Fruit fly (Drosophila melanogaster) whole organism, embryonic: ENCODE results near the gene CG13075.

Source experiments
- Abd-B ChIP-seq: fragments of 200-800 bp; sonication (Bioruptor generic); optimal IDR thresholded peaks from 2 replicates; lab custom pipeline; 2018; ENCODE audit warnings: missing biosample characterization, mild to moderate bottlenecking, missing genetic modification characterization, moderate library complexity
- Aef1 ChIP-seq: fragments of 200-800 bp; sonication (Bioruptor generic); IDR thresholded peaks from 3 replicates; pipeline ENCODE4 v1.3.6; 2022; ENCODE audit warnings: missing biosample characterization, missing genetic modification characterization
- B-H1 ChIP-seq: fragments of 200-800 bp; sonication (Bioruptor generic); IDR thresholded peaks from 3 replicates; pipeline ENCODE4 v1.3.6; 2022; ENCODE audit warnings: missing biosample characterization, missing genetic modification characterization
- B-H2 ChIP-seq: fragments of 200-800 bp; sonication (Bioruptor generic); optimal IDR thresholded peaks from 2 replicates; lab custom pipeline; 2018; ENCODE audit warnings: missing biosample characterization, mild to moderate bottlenecking, missing genetic modification characterization
- CG13894 ChIP-seq: fragments of 200-800 bp; sonication (Bioruptor generic); optimal IDR thresholded peaks from 3 replicates; lab custom pipeline; 2018; ENCODE audit warnings: missing biosample characterization, mild to moderate bottlenecking, missing genetic modification characterization, moderate library complexity
- CG15269 ChIP-seq: fragments of 200-800 bp; sonication (Bioruptor generic); optimal IDR thresholded peaks from 2 replicates; lab custom pipeline; 2018; ENCODE audit warnings: missing biosample characterization, mild to moderate bottlenecking, missing genetic modification characterization, moderate library complexity
- CG17385 ChIP-seq: fragments of 200-800 bp; sonication (Bioruptor generic); optimal IDR thresholded peaks from 3 replicates; lab custom pipeline; 2018; ENCODE audit warnings: missing biosample characterization, mild to moderate bottlenecking, missing genetic modification characterization
- CG2712 ChIP-seq: fragments of 200-800 bp; optimal IDR thresholded peaks from 3 replicates; lab custom pipeline; 2019; ENCODE audit warnings: missing biosample characterization, mild to moderate bottlenecking, missing genetic modification characterization, moderate library complexity
- CG31224 ChIP-seq: fragments of 200-800 bp; sonication (Bioruptor generic); IDR thresholded peaks from 2 replicates; pipeline ENCODE4 v1.3.6; 2022; ENCODE audit warnings: missing biosample characterization, missing genetic modification characterization
- CG3847 ChIP-seq: fragments of 200-800 bp; sonication (Bioruptor generic); IDR thresholded peaks from 2 replicates; pipeline ENCODE4 v1.3.6; 2022; ENCODE audit warnings: missing biosample characterization, missing genetic modification characterization
- CG4360 ChIP-seq: fragments of 200-800 bp; sonication (Bioruptor generic); IDR thresholded peaks from 2 replicates; pipeline ENCODE4 v1.3.6; 2022; ENCODE audit warnings: missing biosample characterization, missing genetic modification characterization
- CG4854 ChIP-seq: fragments of 200-800 bp; sonication (Bioruptor generic); optimal IDR thresholded peaks from 2 replicates; lab custom pipeline; 2016; ENCODE audit warnings: missing biosample characterization, missing genetic modification characterization, inconsistent platforms
- CG6254 ChIP-seq: fragments of 200-800 bp; sonication (Bioruptor generic); optimal IDR thresholded peaks from 3 replicates; lab custom pipeline; 2017; ENCODE audit warnings: mild to moderate bottlenecking, missing biosample characterization, missing genetic modification reagents, missing genetic modification characterization
- CG6813 ChIP-seq: fragments of 200-800 bp; sonication (Bioruptor generic); optimal IDR thresholded peaks from 2 replicates; lab custom pipeline; 2017; ENCODE audit warnings: missing biosample characterization, missing genetic modification characterization, mild to moderate bottlenecking, moderate library complexity, missing genetic modification reagents
- CG8290 ChIP-seq, 3 experiments: fragments of 200-800 bp; sonication (Bioruptor generic); optimal IDR thresholded peaks; 2 replicates each; lab custom pipeline; 2016 to 2019; ENCODE audit warnings: missing biosample characterization in 3 of 3, missing genetic modification characterization in 3 of 3, mild to moderate bottlenecking in 2 of 3, moderate library complexity in 1 of 3
- CG8388 ChIP-seq: fragments of 200-800 bp; sonication (Bioruptor generic); optimal IDR thresholded peaks from 2 replicates; lab custom pipeline; 2019; ENCODE audit warnings: missing biosample characterization, mild to moderate bottlenecking, missing genetic modification characterization, moderate library complexity
- CG9797 ChIP-seq: fragments of 200-800 bp; sonication (Bioruptor generic); optimal IDR thresholded peaks from 3 replicates; lab custom pipeline; 2018; ENCODE audit warnings: missing biosample characterization, mild to moderate bottlenecking, missing genetic modification characterization
- Dp ChIP-seq: fragments of 200-800 bp; sonication (Bioruptor generic); optimal IDR thresholded peaks from 2 replicates; lab custom pipeline; 2018; ENCODE audit warnings: missing biosample characterization, mild to moderate bottlenecking, missing genetic modification characterization, moderate library complexity
- Lpt ChIP-seq: fragments of >200 bp; optimal IDR thresholded peaks from 2 replicates; lab custom pipeline; 2018; ENCODE audit warnings: missing biosample characterization, missing genetic modification characterization
- Med ChIP-seq: fragments of 200-800 bp; sonication (Bioruptor generic); peaks from one replicate; lab custom pipeline; 2016; ENCODE audit warnings: missing biosample characterization, missing genetic modification characterization, mild to moderate bottlenecking, inconsistent platforms, moderate library complexity
- Opbp ChIP-seq: fragments of 200-800 bp; sonication (Bioruptor generic); IDR thresholded peaks from 3 replicates; pipeline ENCODE4 v1.3.6; 2022; ENCODE audit warnings: missing biosample characterization, missing genetic modification characterization; ENCODE audit not compliant: partially characterized antibody
- Stat92E ChIP-seq, 3 experiments: fragments of >200 bp in 2 of 3; fragments of 200-800 bp in 1 of 3; sonication (Bioruptor generic) in 1 of 3; optimal IDR thresholded peaks; 2 replicates each; lab custom pipeline; 2017 to 2019; ENCODE audit warnings: missing biosample characterization in 3 of 3, missing genetic modification characterization in 3 of 3, mild to moderate bottlenecking in 1 of 3, moderate library complexity in 1 of 3
- Xrp1 ChIP-seq: fragments of 200-800 bp; sonication (Bioruptor generic); IDR thresholded peaks from 2 replicates; pipeline ENCODE4 v1.3.6; 2022; ENCODE audit warnings: missing biosample characterization, missing genetic modification characterization
- ab ChIP-seq: fragments of 200-800 bp; sonication (Bioruptor generic); optimal IDR thresholded peaks from 2 replicates; lab custom pipeline; 2016; ENCODE audit warnings: missing biosample characterization, missing genetic modification characterization
- az2 ChIP-seq: fragments of 200-800 bp; sonication (Bioruptor generic); optimal IDR thresholded peaks from 3 replicates; lab custom pipeline; 2016; ENCODE audit warnings: missing biosample characterization, missing genetic modification characterization
- bab2 ChIP-seq: fragments of 200-800 bp; sonication (Bioruptor generic); optimal IDR thresholded peaks from 2 replicates; lab custom pipeline; 2016; ENCODE audit warnings: missing biosample characterization, missing genetic modification characterization
- cas ChIP-seq: fragments of 200-800 bp; sonication (Bioruptor generic); IDR thresholded peaks from 2 replicates; pipeline ENCODE4 v1.3.6; 2022; ENCODE audit warnings: missing biosample characterization, missing genetic modification characterization
- chm ChIP-seq: fragments of 200-800 bp; sonication (Bioruptor generic); IDR thresholded peaks from 2 replicates; pipeline ENCODE4 v1.3.6; 2022; ENCODE audit warnings: missing biosample characterization, missing genetic modification characterization
- dan ChIP-seq: fragments of 200-800 bp; sonication (Bioruptor generic); IDR thresholded peaks from 2 replicates; pipeline ENCODE4 v1.3.6; 2022; ENCODE audit warnings: missing biosample characterization, missing genetic modification characterization
- dysf ChIP-seq: fragments of 200-800 bp; sonication (Bioruptor generic); IDR thresholded peaks from 3 replicates; pipeline ENCODE4 v1.3.6; 2022; ENCODE audit warnings: missing biosample characterization, missing genetic modification characterization
- fd3F ChIP-seq: fragments of 200-800 bp; sonication (Bioruptor generic); optimal IDR thresholded peaks from 2 replicates; lab custom pipeline; 2018; ENCODE audit warnings: missing biosample characterization, mild to moderate bottlenecking, missing genetic modification characterization, moderate library complexity
- grn ChIP-seq: fragments of 200-800 bp; sonication (Bioruptor generic); optimal IDR thresholded peaks from 3 replicates; lab custom pipeline; 2017; ENCODE audit warnings: missing biosample characterization, missing genetic modification characterization
- hb ChIP-seq: fragments of 200-800 bp; sonication (Bioruptor generic); IDR thresholded peaks from 3 replicates; pipeline ENCODE4 v1.3.6; 2022; ENCODE audit warnings: missing biosample characterization, missing genetic modification characterization; ENCODE audit not compliant: partially characterized antibody
- insv ChIP-seq, 2 experiments: fragments of 200-800 bp; sonication (Bioruptor generic); optimal IDR thresholded peaks; 3 replicates each; lab custom pipeline; 2016 to 2018; ENCODE audit warnings: missing biosample characterization in 2 of 2, missing genetic modification characterization in 2 of 2
- kay ChIP-seq: fragments of 200-800 bp; sonication (Bioruptor generic); optimal IDR thresholded peaks from 2 replicates; lab custom pipeline; 2016; ENCODE audit warnings: missing biosample characterization, missing genetic modification characterization
- knrl ChIP-seq: fragments of 200-800 bp; sonication (Bioruptor generic); IDR thresholded peaks from 3 replicates; pipeline ENCODE4 v1.3.6; 2022; ENCODE audit warnings: missing biosample characterization, missing genetic modification characterization; ENCODE audit not compliant: partially characterized antibody
- lilli ChIP-seq: fragments of 200-800 bp; sonication (Bioruptor generic); optimal IDR thresholded peaks from 3 replicates; lab custom pipeline; 2016; ENCODE audit warnings: missing biosample characterization, missing genetic modification characterization
- odd ChIP-seq: fragments of 200-800 bp; sonication (Bioruptor generic); optimal IDR thresholded peaks from 2 replicates; lab custom pipeline; 2017; ENCODE audit warnings: missing biosample characterization, mild to moderate bottlenecking, missing genetic modification characterization
- phol ChIP-seq: fragments of 200-800 bp; sonication (Bioruptor generic); optimal IDR thresholded peaks from 3 replicates; lab custom pipeline; 2018; ENCODE audit warnings: missing biosample characterization, mild to moderate bottlenecking, missing genetic modification characterization, moderate library complexity
- sd ChIP-seq: fragments of 200-800 bp; sonication (Bioruptor generic); optimal IDR thresholded peaks from 3 replicates; lab custom pipeline; 2018; ENCODE audit warnings: missing biosample characterization, mild to moderate bottlenecking, missing genetic modification characterization, moderate library complexity
- slbo ChIP-seq: fragments of 200-800 bp; sonication (Bioruptor generic); IDR thresholded peaks from 2 replicates; pipeline ENCODE4 v1.3.6; 2022; ENCODE audit warnings: missing biosample characterization, missing genetic modification characterization
- slou ChIP-seq: fragments of 200-800 bp; sonication (Bioruptor generic); optimal IDR thresholded peaks from 3 replicates; lab custom pipeline; 2016; ENCODE audit warnings: missing biosample characterization, missing genetic modification characterization
- sob ChIP-seq: fragments of 200-800 bp; sonication (Bioruptor generic); IDR thresholded peaks from 2 replicates; pipeline ENCODE4 v1.3.6; 2022; ENCODE audit warnings: missing biosample characterization, missing genetic modification characterization
- trh ChIP-seq: fragments of 200-800 bp; sonication (Bioruptor generic); optimal IDR thresholded peaks from 2 replicates; lab custom pipeline; 2016; ENCODE audit warnings: missing biosample characterization, missing genetic modification characterization
- ttk ChIP-seq: fragments of 200-800 bp; sonication (Bioruptor generic); IDR thresholded peaks from 2 replicates; pipeline ENCODE4 v2.1.2; 2022; ENCODE audit warnings: missing biosample characterization, missing genetic modification characterization
- twi ChIP-seq: fragments of 200-800 bp; optimal IDR thresholded peaks from 2 replicates; lab custom pipeline; 2019; ENCODE audit warnings: missing biosample characterization, mild to moderate bottlenecking, missing genetic modification characterization, moderate library complexity
- vfl ChIP-seq: fragments of 200-800 bp; sonication (Bioruptor generic); optimal IDR thresholded peaks from 2 replicates; lab custom pipeline; 2016; ENCODE audit warnings: missing biosample characterization, missing genetic modification characterization
- vnd ChIP-seq: fragments of 200-800 bp; sonication (Bioruptor generic); IDR thresholded peaks from 3 replicates; pipeline ENCODE4 v1.3.6; 2022; ENCODE audit warnings: missing biosample characterization, missing genetic modification characterization; ENCODE audit not compliant: partially characterized antibody
- z ChIP-seq: fragments of 200-800 bp; sonication (Bioruptor generic); IDR thresholded peaks from 3 replicates; pipeline ENCODE4 v1.3.6; 2022; ENCODE audit warnings: missing biosample characterization, missing genetic modification characterization

CG13075 gene

DNA sequence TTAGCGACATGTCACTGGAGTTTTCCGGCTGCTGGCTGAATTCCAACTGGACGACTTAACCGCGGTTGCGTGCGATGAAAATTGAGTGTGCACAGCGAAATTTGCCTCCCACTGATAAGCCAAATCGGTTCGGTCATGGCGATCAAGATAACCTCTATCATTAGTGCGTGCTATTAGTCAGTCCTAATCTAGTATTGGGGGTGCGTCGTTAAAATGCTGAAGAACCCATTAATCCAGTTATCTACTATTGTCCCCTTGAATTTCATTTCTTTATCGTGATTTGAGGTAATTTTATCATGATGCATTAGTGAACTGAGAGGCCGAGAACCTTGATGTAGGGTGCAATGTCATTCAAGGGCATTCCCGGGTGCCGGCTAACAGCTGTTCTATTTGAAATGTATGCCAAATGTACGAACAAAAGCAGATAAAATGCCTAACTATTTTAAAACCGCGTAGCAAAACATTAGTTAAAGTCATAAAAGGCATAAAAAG lies 44.7 kb downstream of the CG13075 start, which contains the start of gene Pgm1 (continued):
- TF ChIP-seq hb (GFP tag; lab: Robert Waterston, UW) = no peak
- TF ChIP-seq twi = no peak
- TF ChIP-seq dysf (GFP tag; lab: Robert Waterston, UW) = peak; percentile 79
- TF ChIP-seq lilli (GFP tag; lab: Kevin White, UChicago) = peak; percentile 94
- peak; percentile 64 for TF ChIP-seq CG8388 (GFP tag; lab: Kevin White, UChicago)
- no peak for TF ChIP-seq Lpt (GFP tag; lab: Kevin White, UChicago)
- peak; percentile 59 for TF ChIP-seq fd3F (GFP tag; lab: Kevin White, UChicago)
- peak; percentile 36 for TF ChIP-seq CG9797 (GFP tag; lab: Kevin White, UChicago)
- TF ChIP-seq ab (GFP tag; lab: Kevin White, UChicago) = peak; percentile 79
- peak; percentile 67 for TF ChIP-seq CG31224
- no peak for TF ChIP-seq CG13894 (tag; lab: Kevin White, UChicago)
- peak; percentile 82 for TF ChIP-seq slbo (GFP tag; lab: Robert Waterston, UW)
- peak; percentile 59; the same call in 1 of the 2 replicates for TF ChIP-seq sob (GFP tag; lab: Robert Waterston, UW)
- peak; percentile 49; the same call in 1 of the 2 replicates for TF ChIP-seq cas (GFP tag; lab: Robert Waterston, UW)
- TF ChIP-seq CG15269 (tag; lab: Kevin White, UChicago) = no peak
- peak; percentile 72 for TF ChIP-seq CG4854 (GFP tag; lab: Kevin White, UChicago)
- TF ChIP-seq bab2 (GFP tag; lab: Kevin White, UChicago) = peak; percentile 91
- peak in 1 of 2 experiments; percentile 35 for TF ChIP-seq insv (GFP tag; optimal IDR thresholded peaks at IDR 0.05; lab: Kevin White, UChicago)
- TF ChIP-seq CG6254 (GFP tag; lab: Kevin White, UChicago) = peak; percentile 45
- 0 out of 2 replicates have a peak, but pooled peaks have one; percentile 46 for TF ChIP-seq dan (GFP tag; lab: Robert Waterston, UW)
- TF ChIP-seq az2 (GFP tag; lab: Kevin White, UChicago) = peak; percentile 83
- no peak for TF ChIP-seq CG4360 (GFP tag; lab: Robert Waterston, UW)
- peak; percentile 77 for TF ChIP-seq CG6813
- peak; percentile 96 for TF ChIP-seq grn (GFP tag; lab: Kevin White, UChicago)
- TF ChIP-seq vfl (GFP tag; lab: Kevin White, UChicago) = peak; percentile 84
- TF ChIP-seq Opbp (GFP tag; lab: Robert Waterston, UW) = no peak
- TF ChIP-seq CG8290 (GFP tag; optimal IDR thresholded peaks at IDR 0.05; lab: Kevin White, UChicago) = peak; percentile 70
- TF ChIP-seq CG8290 (tag; optimal IDR thresholded peaks at IDR 0.05; lab: Kevin White, UChicago) = peak; percentile 34 to 96
- no peak for TF ChIP-seq Abd-B
- peak; percentile 68 for TF ChIP-seq CG17385 (GFP tag; lab: Kevin White, UChicago)
- 0 out of 2 replicates have a peak, but pooled peaks have one; percentile 45 for TF ChIP-seq chm (GFP tag; lab: Robert Waterston, UW)
- TF ChIP-seq CG2712 = peak; percentile 77
- TF ChIP-seq kay (GFP tag; lab: Kevin White, UChicago) = peak; percentile 76
- TF ChIP-seq Aef1 (GFP tag; lab: Robert Waterston, UW) = peak; percentile 70
- peak; percentile 48 for TF ChIP-seq slou
- TF ChIP-seq Stat92E (GFP tag; optimal IDR thresholded peaks at IDR 0.05; lab: Kevin White, UChicago) = peak in 1 of 3 experiments; percentile 87
- TF ChIP-seq odd (GFP tag; lab: Kevin White, UChicago) = no peak
- TF ChIP-seq z (GFP tag; lab: Robert Waterston, UW) = 0 out of 3 replicates have a peak, but pooled peaks have one; percentile 23
- no peak for TF ChIP-seq knrl
- peak; percentile 79 for TF ChIP-seq phol (tag; lab: Kevin White, UChicago)
- TF ChIP-seq sd = no peak
- TF ChIP-seq ttk (GFP tag; lab: Robert Waterston, UW) = peak; percentile 64
- peak; percentile 60 for TF ChIP-seq CG3847 (GFP tag; lab: Robert Waterston, UW)
- peak; percentile 66 for TF ChIP-seq B-H1 (GFP tag; lab: Robert Waterston, UW)
- TF ChIP-seq trh (GFP tag; lab: Kevin White, UChicago) = peak; percentile 51
- peak; percentile 71 for TF ChIP-seq B-H2 (GFP tag; lab: Kevin White, UChicago)
- TF ChIP-seq Dp (GFP tag; lab: Kevin White, UChicago) = no peak
- no peak for TF ChIP-seq vnd
- peak; percentile 98 for TF ChIP-seq Med (GFP tag; lab: Kevin White, UChicago)
- peak; percentile 84 for TF ChIP-seq Xrp1 (GFP tag; lab: Robert Waterston, UW)
